Fruit fly (Drosophila melanogaster): Measurements from ENCODE around the gene CG9281.

The CG9281 gene

DNA sequence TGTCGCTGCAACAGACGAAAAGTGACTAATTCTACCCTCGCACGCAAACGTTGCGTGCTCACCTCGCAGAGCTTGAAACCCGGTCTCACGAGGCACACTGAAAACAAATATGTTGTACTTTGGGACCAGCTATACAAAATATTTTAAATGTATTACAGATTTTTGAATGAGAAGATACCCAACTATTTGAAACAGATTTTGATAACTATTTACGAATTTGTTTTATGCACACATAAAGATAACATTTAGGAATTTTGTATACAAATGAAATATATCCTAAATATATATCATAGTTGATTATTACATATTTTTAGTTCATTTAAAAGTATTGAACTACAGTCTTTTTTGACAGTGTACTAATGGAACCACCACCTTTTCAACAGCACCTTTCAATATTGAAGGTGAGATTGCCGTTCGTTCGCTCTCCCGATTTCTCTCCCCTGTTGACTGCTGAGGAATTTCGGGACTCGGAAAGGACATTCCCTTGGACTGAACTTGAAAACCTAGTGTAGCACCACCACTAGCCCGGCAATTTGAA, 39.2 kb downstream of the CG9281 start, which contains the start of gene CG15646 (continued):
- TF ChIP-seq CG9817 (tag; optimal IDR thresholded peaks at IDR 0.05) (no peak), bsh (GFP tag; optimal IDR thresholded peaks at IDR 0.05) (peak in 1 of 2 experiments; percentile 84), cas (GFP tag; IDR thresholded peaks at IDR 0.05) (no peak), CG2712 (tag; optimal IDR thresholded peaks at IDR 0.05) (peak; percentile 95), dpn (GFP tag; optimal IDR thresholded peaks at IDR 0.05) (peak in 1 of 2 experiments; percentile 46), Hey (tag; optimal IDR thresholded peaks at IDR 0.05) (no peak), CG4707 (GFP tag; optimal IDR thresholded peaks at IDR 0.05) (no peak), gcm (GFP tag; optimal IDR thresholded peaks at IDR 0.05) (peak; percentile 82), BtbVII (GFP tag; optimal IDR thresholded peaks at IDR 0.05) (peak; percentile 26), NC2α (GFP tag; optimal IDR thresholded peaks at IDR 0.05) (no peak), cwo (GFP tag; optimal IDR thresholded peaks at IDR 0.05) (no peak), CG10274 (GFP tag; optimal IDR thresholded peaks at IDR 0.05) (no peak), CG3281 (GFP tag; optimal IDR thresholded peaks at IDR 0.05) (no peak), Lhr (GFP tag; optimal IDR thresholded peaks at IDR 0.05) (peak; percentile 43), CG15073 (GFP tag; optimal IDR thresholded peaks at IDR 0.05) (no peak), fru (optimal IDR thresholded peaks at IDR 0.05) (no peak), Spps (tag; optimal IDR thresholded peaks at IDR 0.05) (peak; percentile 78), CG43689 (GFP tag; IDR thresholded peaks at IDR 0.05) (no peak), CG12769 (tag; optimal IDR thresholded peaks at IDR 0.05) (no peak), CG17568 (GFP tag; optimal IDR thresholded peaks at IDR 0.05) (no peak), CG5953 (GFP tag; IDR thresholded peaks at IDR 0.05) (no peak), CG2678 (tag; optimal IDR thresholded peaks at IDR 0.05) (peak; percentile 80), CG8765 (GFP tag; IDR thresholded peaks at IDR 0.05) (peak; percentile 68; the same call in 1 of the 2 replicates), dm (GFP tag; optimal IDR thresholded peaks at IDR 0.05) (no peak), CG4404 (GFP tag; IDR thresholded peaks at IDR 0.05) (peak; percentile 84), CG11695 (GFP tag; IDR thresholded peaks at IDR 0.05) (peak; percentile 62; the same call in 1 of the 3 replicates), seq (GFP tag; IDR thresholded peaks at IDR 0.05) (no peak), grn (GFP tag; optimal IDR thresholded peaks at IDR 0.05) (no peak), CG14860 (GFP tag; IDR thresholded peaks at IDR 0.05; ENCODE audit: partially characterized antibody) (no peak), Dref (GFP tag; IDR thresholded peaks at IDR 0.05) (no peak), CG2875 (GFP tag; optimal IDR thresholded peaks at IDR 0.05) (peak; percentile 57), shn (GFP tag; optimal IDR thresholded peaks at IDR 0.05) (no peak), CG6791 (GFP tag; IDR thresholded peaks at IDR 0.05; ENCODE audit: partially characterized antibody) (peak; percentile 73; the same call in 2 of the 3 replicates), CG16813 (GFP tag; IDR thresholded peaks at IDR 0.05; ENCODE audit: partially characterized antibody) (no peak; the same call in 2 of the 3 replicates), mld (GFP tag; IDR thresholded peaks at IDR 0.05; ENCODE audit: partially characterized antibody) (peak; percentile 53; the same call in 1 of the 3 replicates), CG8281 (tag; optimal IDR thresholded peaks at IDR 0.05) (peak; percentile 21), tap (tag; optimal IDR thresholded peaks at IDR 0.05) (peak; percentile 65), Nf-YB (GFP tag; optimal IDR thresholded peaks at IDR 0.05) (peak; percentile 70), Xrp1 (GFP tag; IDR thresholded peaks at IDR 0.05) (peak; percentile 91), C15 (GFP tag; IDR thresholded peaks at IDR 0.05) (no peak), Deaf1 (tag; optimal IDR thresholded peaks at IDR 0.05) (peak; percentile 43), pfk (GFP tag; optimal IDR thresholded peaks at IDR 0.05) (no peak), dimm (GFP tag; IDR thresholded peaks at IDR 0.05) (no peak), ftz-f1 (GFP tag; optimal IDR thresholded peaks at IDR 0.05) (no peak), CG14014 (GFP tag; IDR thresholded peaks at IDR 0.05) (no peak), Ets65A (GFP tag) (no peak), CG4617 (GFP tag; optimal IDR thresholded peaks at IDR 0.05; ENCODE audit: borderline replicate concordance) (peak; percentile 6), CG3847 (GFP tag; IDR thresholded peaks at IDR 0.05) (no peak), Mrtf (GFP tag; IDR thresholded peaks at IDR 0.05) (no peak), BEAF-32 (GFP tag; optimal IDR thresholded peaks at IDR 0.05) (no peak)

Data from whole organism, embryonic.